Fruit fly (Drosophila melanogaster) whole organism, prepupa: ENCODE measurements around the gene CG3984.

Source experiments
- Blimp-1 ChIP-seq: fragments of 200-800 bp; sonication (Bioruptor generic); optimal IDR thresholded peaks from 3 replicates; lab custom pipeline; 2017; ENCODE audit warnings: missing biosample characterization, missing genetic modification characterization, mild to moderate bottlenecking, moderate library complexity, missing genetic modification reagents
- CG10631 ChIP-seq: fragments of 200-800 bp; sonication (Bioruptor generic); optimal IDR thresholded peaks from 2 replicates; lab custom pipeline; 2016; ENCODE audit warnings: missing biosample characterization, missing genetic modification characterization
- CG10669 ChIP-seq: fragments of 200-800 bp; sonication (Bioruptor generic); optimal IDR thresholded peaks from 3 replicates; lab custom pipeline; 2018; ENCODE audit warnings: missing biosample characterization, mild to moderate bottlenecking, missing genetic modification characterization, moderate library complexity
- CG11902 ChIP-seq: fragments of 200-800 bp; sonication (Bioruptor generic); optimal IDR thresholded peaks from 3 replicates; lab custom pipeline; 2016; ENCODE audit warnings: missing biosample characterization, missing genetic modification characterization
- CG15336 ChIP-seq: fragments of 200-800 bp; sonication (Bioruptor generic); IDR thresholded peaks from 2 replicates; pipeline ENCODE4 v1.3.6; 2022; ENCODE audit warnings: missing biosample characterization, missing genetic modification characterization
- CG31627 ChIP-seq: fragments of 200-800 bp; sonication (Bioruptor generic); optimal IDR thresholded peaks from 3 replicates; lab custom pipeline; 2016; ENCODE audit warnings: missing biosample characterization, missing genetic modification characterization
- CG32006 ChIP-seq: fragments of 200-800 bp; sonication (Bioruptor generic); optimal IDR thresholded peaks from 3 replicates; lab custom pipeline; 2017; ENCODE audit warnings: missing biosample characterization, mild to moderate bottlenecking, missing genetic modification characterization
- CG34406 ChIP-seq: fragments of 200-800 bp; sonication (Bioruptor generic); optimal IDR thresholded peaks from 3 replicates; lab custom pipeline; 2016; ENCODE audit warnings: missing biosample characterization, missing genetic modification characterization
- CG4318 ChIP-seq: fragments of 200-800 bp; sonication (Bioruptor generic); optimal IDR thresholded peaks from 3 replicates; lab custom pipeline; 2017; ENCODE audit warnings: missing biosample characterization, mild to moderate bottlenecking, missing genetic modification characterization
- CG6163 ChIP-seq: fragments of 200-800 bp; sonication (Bioruptor generic); IDR thresholded peaks from 3 replicates; pipeline ENCODE4 v1.3.6; 2022; ENCODE audit warnings: missing biosample characterization, missing genetic modification characterization
- CG6276 ChIP-seq: fragments of 200-800 bp; sonication (Bioruptor generic); optimal IDR thresholded peaks from 2 replicates; lab custom pipeline; 2017; ENCODE audit warnings: missing biosample characterization, mild to moderate bottlenecking, missing genetic modification characterization
- CG6792 ChIP-seq: fragments of 200-800 bp; sonication (Bioruptor generic); optimal IDR thresholded peaks from 3 replicates; lab custom pipeline; 2016; ENCODE audit warnings: missing biosample characterization, missing genetic modification characterization
- CG6808 ChIP-seq: fragments of 200-800 bp; sonication (Bioruptor generic); optimal IDR thresholded peaks from 3 replicates; lab custom pipeline; 2017; ENCODE audit warnings: missing biosample characterization, missing genetic modification characterization, mild to moderate bottlenecking, moderate library complexity, missing genetic modification reagents
- CG6854 ChIP-seq: fragments of 200-800 bp; sonication (Bioruptor generic); optimal IDR thresholded peaks from 2 replicates; lab custom pipeline; 2017; ENCODE audit warnings: missing biosample characterization, mild to moderate bottlenecking, missing genetic modification characterization
- CG7368 ChIP-seq: fragments of 200-800 bp; sonication (Bioruptor generic); optimal IDR thresholded peaks from 3 replicates; lab custom pipeline; 2016; ENCODE audit warnings: missing biosample characterization, missing genetic modification characterization
- CG8319 ChIP-seq: fragments of 200-800 bp; sonication (Bioruptor generic); optimal IDR thresholded peaks from 3 replicates; lab custom pipeline; 2016; ENCODE audit warnings: missing biosample characterization, missing genetic modification characterization
- CG8632 ChIP-seq: fragments of 200-800 bp; sonication (Bioruptor generic); optimal IDR thresholded peaks from 3 replicates; lab custom pipeline; 2016; ENCODE audit warnings: missing biosample characterization, missing genetic modification characterization
- CG9139 ChIP-seq: fragments of 200-800 bp; sonication (Bioruptor generic); optimal IDR thresholded peaks from 3 replicates; lab custom pipeline; 2017; ENCODE audit warnings: missing biosample characterization, mild to moderate bottlenecking, missing genetic modification characterization
- Eip75B ChIP-seq: fragments of 200-800 bp; sonication (Bioruptor generic); optimal IDR thresholded peaks from 3 replicates; lab custom pipeline; 2016; ENCODE audit warnings: missing biosample characterization, missing genetic modification characterization
- Eip78C ChIP-seq: fragments of 200-800 bp; sonication (Bioruptor generic); peaks from one replicate; lab custom pipeline; 2016; ENCODE audit warnings: missing biosample characterization, missing genetic modification characterization
- Eip93F ChIP-seq: fragments of 200-800 bp; sonication (Bioruptor generic); optimal IDR thresholded peaks from 2 replicates; lab custom pipeline; 2016; ENCODE audit warnings: missing biosample characterization, mild to moderate bottlenecking, missing genetic modification characterization
- Ets21C ChIP-seq: fragments of 200-800 bp; sonication (Bioruptor generic); optimal IDR thresholded peaks from 3 replicates; lab custom pipeline; 2016; ENCODE audit warnings: missing biosample characterization, missing genetic modification characterization
- Ets96B ChIP-seq: fragments of 200-800 bp; optimal IDR thresholded peaks from 2 replicates; lab custom pipeline; 2019; ENCODE audit warnings: missing biosample characterization, mild to moderate bottlenecking, missing genetic modification characterization, moderate library complexity
- Gug ChIP-seq: fragments of 200-800 bp; sonication (Bioruptor generic); IDR thresholded peaks from 2 replicates; pipeline ENCODE4 v1.3.6; 2022; ENCODE audit warnings: missing biosample characterization, missing genetic modification characterization
- Hr38 ChIP-seq: sonication (Bioruptor generic); optimal IDR thresholded peaks from 2 replicates; lab custom pipeline; 2016; ENCODE audit warnings: missing biosample characterization, missing genetic modification characterization
- Hr39 ChIP-seq: fragments of 200-800 bp; sonication (Bioruptor generic); optimal IDR thresholded peaks from 2 replicates; lab custom pipeline; 2016; ENCODE audit warnings: missing biosample characterization, missing genetic modification characterization
- Hr4 ChIP-seq: fragments of 200-800 bp; sonication (Bioruptor generic); optimal IDR thresholded peaks from 3 replicates; lab custom pipeline; 2016; ENCODE audit warnings: missing biosample characterization, missing genetic modification characterization
- Lpt ChIP-seq: fragments of 200-800 bp; sonication (Bioruptor generic); optimal IDR thresholded peaks from 3 replicates; lab custom pipeline; 2016; ENCODE audit warnings: missing biosample characterization, missing genetic modification characterization
- OdsH ChIP-seq: fragments of 200-800 bp; sonication (Bioruptor generic); optimal IDR thresholded peaks from 3 replicates; lab custom pipeline; 2016; ENCODE audit warnings: missing biosample characterization, missing genetic modification characterization
- Smox ChIP-seq: fragments of 200-800 bp; sonication (Bioruptor generic); optimal IDR thresholded peaks from 3 replicates; lab custom pipeline; 2016; ENCODE audit warnings: missing biosample characterization, missing genetic modification characterization
- Sox102F ChIP-seq: fragments of 200-800 bp; sonication (Bioruptor generic); optimal IDR thresholded peaks from 2 replicates; lab custom pipeline; 2016; ENCODE audit warnings: missing biosample characterization, mild to moderate bottlenecking, missing genetic modification characterization
- Sox14 ChIP-seq: fragments of 200-800 bp; sonication (Bioruptor generic); optimal IDR thresholded peaks from 3 replicates; lab custom pipeline; 2016; ENCODE audit warnings: missing biosample characterization, missing genetic modification characterization
- achi ChIP-seq: fragments of 200-800 bp; sonication (Bioruptor generic); optimal IDR thresholded peaks from 3 replicates; lab custom pipeline; 2016; ENCODE audit warnings: missing biosample characterization, missing genetic modification characterization
- acj6 ChIP-seq: fragments of 200-800 bp; sonication (Bioruptor generic); optimal IDR thresholded peaks from 3 replicates; lab custom pipeline; 2016; ENCODE audit warnings: missing biosample characterization, missing genetic modification characterization
- dac ChIP-seq: fragments of 200-800 bp; sonication (Bioruptor generic); optimal IDR thresholded peaks from 2 replicates; lab custom pipeline; 2017; ENCODE audit warnings: missing biosample characterization, mild to moderate bottlenecking, missing genetic modification characterization
- eg ChIP-seq: fragments of 200-800 bp; sonication (Bioruptor generic); IDR thresholded peaks from 3 replicates; pipeline ENCODE4 v1.3.6; 2022; ENCODE audit warnings: missing biosample characterization, missing genetic modification characterization
- esn ChIP-seq: fragments of 200-800 bp; sonication (Bioruptor generic); optimal IDR thresholded peaks from 2 replicates; lab custom pipeline; 2016; ENCODE audit warnings: missing biosample characterization, mild to moderate bottlenecking, missing genetic modification characterization, moderate library complexity
- fd59A ChIP-seq: fragments of 200-800 bp; sonication (Bioruptor generic); optimal IDR thresholded peaks from 2 replicates; lab custom pipeline; 2017; ENCODE audit warnings: missing biosample characterization, mild to moderate bottlenecking, missing genetic modification characterization, missing genetic modification reagents
- fd85E ChIP-seq: fragments of 200-800 bp; sonication (Bioruptor generic); optimal IDR thresholded peaks from 3 replicates; lab custom pipeline; 2016; ENCODE audit warnings: missing biosample characterization, missing genetic modification characterization
- lz ChIP-seq: fragments of 200-800 bp; sonication (Bioruptor generic); optimal IDR thresholded peaks from 3 replicates; lab custom pipeline; 2016; ENCODE audit warnings: missing biosample characterization, missing genetic modification characterization
- net ChIP-seq: fragments of 200-800 bp; sonication (Bioruptor generic); optimal IDR thresholded peaks from 3 replicates; lab custom pipeline; 2016; ENCODE audit warnings: missing biosample characterization, missing genetic modification characterization
- pdm3 ChIP-seq: fragments of 200-800 bp; sonication (Bioruptor generic); optimal IDR thresholded peaks from 3 replicates; lab custom pipeline; 2016; ENCODE audit warnings: missing biosample characterization, missing genetic modification characterization
- salr ChIP-seq, 2 experiments: fragments of 200-800 bp; sonication (Bioruptor generic); optimal IDR thresholded peaks; 3 replicates each; lab custom pipeline; 2016 to 2018; ENCODE audit warnings: missing biosample characterization in 2 of 2, missing genetic modification characterization in 2 of 2, mild to moderate bottlenecking in 1 of 2
- ss ChIP-seq, 2 experiments: fragments of 200-800 bp; sonication (Bioruptor generic); optimal IDR thresholded peaks; 2 replicates in 1 of 2; 3 replicates in 1 of 2; lab custom pipeline; 2017 to 2018; ENCODE audit warnings: mild to moderate bottlenecking in 2 of 2, missing biosample characterization in 2 of 2, missing genetic modification characterization in 2 of 2, moderate library complexity in 1 of 2
- svp ChIP-seq: fragments of 200-800 bp; sonication (Bioruptor generic); peaks from one replicate; lab custom pipeline; 2016; ENCODE audit warnings: missing biosample characterization, missing genetic modification characterization
- topi ChIP-seq: fragments of 200-800 bp; sonication (Bioruptor generic); optimal IDR thresholded peaks from 3 replicates; lab custom pipeline; 2016; ENCODE audit warnings: missing biosample characterization, missing genetic modification characterization
- vri ChIP-seq: fragments of 200-800 bp; sonication (Bioruptor generic); optimal IDR thresholded peaks from 3 replicates; lab custom pipeline; 2016; ENCODE audit warnings: missing biosample characterization, mild to moderate bottlenecking, missing genetic modification characterization

CG3984 gene

DNA sequence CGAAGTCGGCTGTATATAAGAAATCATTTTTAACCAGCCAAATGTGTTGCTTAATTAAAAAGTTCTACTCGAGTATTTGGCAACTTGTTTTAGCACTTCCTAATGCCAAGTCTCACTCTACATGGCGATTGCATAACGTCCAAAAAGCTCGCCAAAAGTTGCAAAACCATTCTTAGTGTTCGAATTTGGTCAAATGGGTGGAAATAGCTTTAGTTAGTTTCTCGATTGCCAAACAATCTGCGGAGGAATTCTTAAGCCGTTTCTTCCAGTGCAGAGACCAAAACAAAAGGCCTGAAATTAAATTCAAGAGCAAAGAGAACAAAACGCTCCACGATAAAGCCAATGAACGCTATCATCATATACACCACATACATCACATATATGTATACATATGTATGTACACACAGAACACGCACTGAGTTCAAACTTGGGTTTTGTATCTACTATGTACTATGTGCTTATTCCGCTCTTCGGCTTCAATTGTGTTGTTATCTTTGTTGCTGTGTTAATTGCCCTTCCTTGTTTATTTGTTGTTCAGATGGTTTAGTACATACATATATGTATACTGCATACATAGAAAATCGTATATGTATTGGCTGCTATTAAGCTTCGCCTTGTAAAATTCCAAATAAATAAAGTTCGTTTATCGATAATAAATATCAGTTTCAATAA is 47.6 kb upstream of the CG3984 start (continued):
- TF ChIP-seq Eip75B (GFP tag; lab: Kevin White, UChicago) (no peak), acj6 (GFP tag; lab: Kevin White, UChicago) (no peak), lz (GFP tag; lab: Kevin White, UChicago) (no peak), eg (GFP tag; lab: Robert Waterston, UW) (peak; percentile 45; the same call in 1 of the 3 replicates), CG6163 (peak; percentile 53; the same call in 2 of the 3 replicates), Sox102F (GFP tag; lab: Kevin White, UChicago) (no peak), CG11902 (no peak), Gug (GFP tag; lab: Robert Waterston, UW) (no peak), CG6276 (GFP tag; lab: Kevin White, UChicago) (no peak), CG31627 (GFP tag; lab: Kevin White, UChicago) (peak; percentile 22), Hr4 (no peak), pdm3 (GFP tag; lab: Kevin White, UChicago) (no peak), CG4318 (no peak), Hr38 (GFP tag; lab: Kevin White, UChicago) (no peak), CG15336 (no peak), CG9139 (no peak)
- TF ChIP-seq, all 60 proteins: peak for 11

DNA sequence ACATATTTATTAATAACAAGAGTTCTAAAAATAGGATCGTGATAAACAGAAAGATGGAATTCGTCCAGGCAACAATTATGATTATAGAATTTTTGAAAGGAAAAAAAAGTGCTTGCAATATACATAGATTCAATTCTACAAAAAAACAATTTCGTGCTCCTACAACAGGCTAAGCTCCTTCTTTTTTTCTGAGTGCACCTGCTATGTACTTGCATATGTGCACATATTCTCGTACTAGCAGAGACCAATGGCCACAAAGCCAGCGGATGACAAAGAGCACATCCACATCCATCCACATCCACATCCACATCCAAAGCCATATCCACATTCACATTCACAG is 47.1 kb upstream of the CG3984 start:
- TF ChIP-seq eg (GFP tag; lab: Robert Waterston, UW) (peak; percentile 41; the same call in 1 of the 3 replicates), CG11902 (peak; percentile 46), Lpt (GFP tag; lab: Kevin White, UChicago) (no peak), Eip93F (GFP tag; lab: Kevin White, UChicago) (no peak), CG4318 (peak; percentile 34), CG34406 (GFP tag; lab: Kevin White, UChicago) (peak; percentile 71), svp (GFP tag; lab: Kevin White, UChicago) (peak; percentile 72), Ets96B (tag; lab: Kevin White, UChicago) (peak; percentile 82), CG9139 (no peak), Gug (GFP tag; lab: Robert Waterston, UW) (peak; percentile 57; the same call in 1 of the 2 replicates), salr (GFP tag; optimal IDR thresholded peaks at IDR 0.05; lab: Kevin White, UChicago) (peak; percentile 51 to 59), CG8632 (GFP tag; lab: Kevin White, UChicago) (peak; percentile 72), lz (GFP tag; lab: Kevin White, UChicago) (peak; percentile 46), CG6163 (peak; percentile 73), Hr4 (peak; percentile 69), achi (GFP tag; lab: Kevin White, UChicago) (peak; percentile 77), Smox (GFP tag; lab: Kevin White, UChicago) (peak; percentile 26), CG7368 (GFP tag; lab: Kevin White, UChicago) (peak; percentile 20), CG6792 (GFP tag; lab: Kevin White, UChicago) (peak; percentile 46), CG32006 (GFP tag; lab: Kevin White, UChicago) (peak; percentile 78), vri (GFP tag; lab: Kevin White, UChicago) (no peak), Ets21C (GFP tag; lab: Kevin White, UChicago) (no peak), Hr38 (GFP tag; lab: Kevin White, UChicago) (no peak), pdm3 (GFP tag; lab: Kevin White, UChicago) (peak; percentile 76), topi (GFP tag; lab: Kevin White, UChicago) (peak; percentile 54), CG10669 (GFP tag; lab: Kevin White, UChicago) (peak; percentile 76), Blimp-1 (GFP tag; lab: Kevin White, UChicago) (no peak), CG8319 (peak; percentile 33), OdsH (GFP tag; lab: Kevin White, UChicago) (peak; percentile 77), CG10631 (GFP tag; lab: Kevin White, UChicago) (peak; percentile 67), Hr39 (GFP tag; lab: Kevin White, UChicago) (peak; percentile 35), dac (no peak), CG6808 (GFP tag; lab: Kevin White, UChicago) (peak; percentile 69), fd85E (GFP tag; lab: Kevin White, UChicago) (no peak), ss (GFP tag; optimal IDR thresholded peaks at IDR 0.05; lab: Kevin White, UChicago) (peak; percentile 54 to 74), Eip75B (GFP tag; lab: Kevin White, UChicago) (peak; percentile 71), CG31627 (GFP tag; lab: Kevin White, UChicago) (peak; percentile 32), Eip78C (GFP tag; lab: Kevin White, UChicago) (peak; percentile 94), esn (peak; percentile 52), net (peak; percentile 58), CG6854 (GFP tag; lab: Kevin White, UChicago) (no peak), Sox102F (GFP tag; lab: Kevin White, UChicago) (peak; percentile 32), CG6276 (GFP tag; lab: Kevin White, UChicago) (peak; percentile 2), fd59A (GFP tag; lab: Kevin White, UChicago) (peak; percentile 74), Sox14 (peak; percentile 83)
